Fruit fly (Drosophila melanogaster): Measurements from ENCODE around the gene ppk22.
A peak's percentile ranks its signal among the peaks of the same experiment; 100 is the strongest.

Gene ppk22

DNA sequence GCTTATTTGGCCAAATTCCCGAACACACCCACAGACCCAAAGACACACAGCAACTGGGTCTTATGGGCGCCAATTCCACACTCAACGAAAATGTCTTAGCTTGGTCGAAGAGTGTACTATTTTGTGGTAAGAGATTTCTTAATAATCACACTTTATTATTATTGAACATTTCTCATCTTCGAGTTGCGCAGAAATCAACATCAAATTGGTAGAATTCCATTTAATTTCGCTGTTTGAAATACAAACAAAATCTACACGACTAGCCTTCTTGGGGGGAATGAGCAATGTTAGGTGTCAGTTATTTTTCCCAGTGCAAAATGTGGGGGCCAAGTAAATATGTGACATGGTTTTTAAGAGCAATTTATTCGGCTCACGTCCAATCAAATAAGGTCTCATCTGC, 31.3 kb upstream of the ppk22 start (continued):
- TF ChIP-seq CG30403 (GFP tag; optimal IDR thresholded peaks at IDR 0.05) (peak; percentile 13), CG31224 (GFP tag; IDR thresholded peaks at IDR 0.05) (no peak), CG4360 (GFP tag; IDR thresholded peaks at IDR 0.05) (no peak), h (optimal IDR thresholded peaks at IDR 0.05) (no peak), NFAT (GFP tag; IDR thresholded peaks at IDR 0.05) (no peak), vfl (GFP tag; optimal IDR thresholded peaks at IDR 0.05) (no peak), Dp (GFP tag; optimal IDR thresholded peaks at IDR 0.05) (no peak), pfk (GFP tag; optimal IDR thresholded peaks at IDR 0.05) (no peak), ttk (GFP tag; IDR thresholded peaks at IDR 0.05) (no peak), CG9215 (GFP tag; IDR thresholded peaks at IDR 0.05) (no peak), ranshi (GFP tag; IDR thresholded peaks at IDR 0.05) (no peak), CG15696 (tag; optimal IDR thresholded peaks at IDR 0.05) (no peak), CG9876 (GFP tag; optimal IDR thresholded peaks at IDR 0.05) (no peak), CG32772 (GFP tag; IDR thresholded peaks at IDR 0.05) (no peak), CG2678 (tag; optimal IDR thresholded peaks at IDR 0.05) (peak; percentile 26), cas (GFP tag; IDR thresholded peaks at IDR 0.05) (no peak), Bgb (GFP tag; IDR thresholded peaks at IDR 0.05; ENCODE audit: partially characterized antibody) (no peak), schlank (tag; optimal IDR thresholded peaks at IDR 0.05) (no peak), CG12769 (tag; optimal IDR thresholded peaks at IDR 0.05) (peak; percentile 12), Mad (GFP tag; optimal IDR thresholded peaks at IDR 0.05) (no peak), exex (tag; optimal IDR thresholded peaks at IDR 0.05) (no peak), Hr51 (GFP tag; optimal IDR thresholded peaks at IDR 0.05) (peak in 1 of 2 experiments; percentile 31), peb (GFP tag; IDR thresholded peaks at IDR 0.05) (no peak), Pdp1 (GFP tag; optimal IDR thresholded peaks at IDR 0.05) (no peak), CG7556 (GFP tag; optimal IDR thresholded peaks at IDR 0.05) (no peak), row (GFP tag; IDR thresholded peaks at IDR 0.05) (peak; percentile 41; the same call in 2 of the 3 replicates), dmrt99B (tag; optimal IDR thresholded peaks at IDR 0.05) (peak; percentile 31), Hr3 (GFP tag; optimal IDR thresholded peaks at IDR 0.05) (no peak), CG14860 (GFP tag; IDR thresholded peaks at IDR 0.05; ENCODE audit: partially characterized antibody) (no peak), ssp (GFP tag; IDR thresholded peaks at IDR 0.05) (no peak), CG14050 (GFP tag; IDR thresholded peaks at IDR 0.05) (no peak), CG4854 (GFP tag; optimal IDR thresholded peaks at IDR 0.05) (no peak), tx (GFP tag; optimal IDR thresholded peaks at IDR 0.05) (no peak), Lpt (GFP tag; optimal IDR thresholded peaks at IDR 0.05) (no peak), CG18262 (tag; optimal IDR thresholded peaks at IDR 0.05) (peak; percentile 15), Side (GFP tag; optimal IDR thresholded peaks at IDR 0.05) (no peak), CG11695 (GFP tag; IDR thresholded peaks at IDR 0.05) (no peak), fd3F (GFP tag; optimal IDR thresholded peaks at IDR 0.05) (no peak), tin (GFP tag; optimal IDR thresholded peaks at IDR 0.05) (no peak), CG2120 (GFP tag; optimal IDR thresholded peaks at IDR 0.05) (peak; percentile 3)

DNA sequence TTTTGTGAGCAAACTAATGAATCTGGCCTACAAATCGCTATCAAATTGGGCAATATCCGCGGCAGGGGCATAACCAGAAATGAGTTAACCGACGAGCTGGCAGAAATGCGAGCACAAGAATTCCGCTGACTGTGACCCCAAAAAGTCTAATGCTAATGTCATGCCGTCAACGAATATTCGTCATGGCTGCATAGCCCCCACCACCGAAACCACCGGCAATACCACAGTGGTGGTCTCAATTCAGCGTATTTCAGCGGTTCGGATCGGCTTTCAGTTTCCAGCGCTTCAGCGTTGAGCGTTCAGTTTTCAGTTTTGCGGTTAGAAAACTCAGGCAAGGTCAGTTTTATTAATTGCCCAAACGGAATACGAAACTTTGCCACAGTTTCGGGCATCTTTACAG, 30.6 kb upstream of the ppk22 start:
- TF ChIP-seq CG1832 (GFP tag; optimal IDR thresholded peaks at IDR 0.05) (no peak), Hr51 (GFP tag; optimal IDR thresholded peaks at IDR 0.05) (no peak), mam (GFP tag; optimal IDR thresholded peaks at IDR 0.05) (no peak)
